Worm (Caenorhabditis elegans) whole organism, mixed stage, embryonic: ENCODE results near the gene pbs-6.

Experiments
- bed-3 ChIP-seq: fragments of 200-800 bp; sonication (Bioruptor generic); optimal IDR thresholded peaks from 3 replicates; lab custom pipeline; 2018; ENCODE audit warnings: mild to moderate bottlenecking, missing genetic modification characterization, moderate library complexity, missing compliant biosample characterization
- drap-1 ChIP-seq: fragments of 200-800 bp; sonication (Bioruptor generic); optimal IDR thresholded peaks from 3 replicates; lab custom pipeline; 2018; ENCODE audit warnings: mild to moderate bottlenecking, missing genetic modification characterization, missing compliant biosample characterization
- elt-3 ChIP-seq: fragments of 150-350 bp; optimal IDR thresholded peaks from 2 replicates; lab custom pipeline; 2014; ENCODE audit warnings: missing biosample characterization, missing genetic modification characterization
- hlh-1 ChIP-seq: fragments of 150-350 bp; optimal IDR thresholded peaks from 2 replicates; lab custom pipeline; 2014; ENCODE audit warnings: missing biosample characterization, missing genetic modification reagents, missing genetic modification characterization
- nhr-237 ChIP-seq: fragments of 150-350 bp; optimal IDR thresholded peaks from 2 replicates; lab custom pipeline; 2014; ENCODE audit warnings: missing biosample characterization, missing genetic modification characterization
- unc-120 ChIP-seq: sonication (generic microtip); optimal IDR thresholded peaks from 2 replicates; lab custom pipeline; 2017; ENCODE audit warnings: missing genetic modification characterization, missing compliant biosample characterization; ENCODE audit not compliant: poor library complexity, severe bottlenecking
- unc-62 ChIP-seq: fragments of 150-350 bp; optimal IDR thresholded peaks from 2 replicates; lab custom pipeline; 2014; ENCODE audit warnings: missing biosample characterization, missing genetic modification reagents, missing genetic modification characterization

- TF ChIP-seq elt-3 (tag; lab: Kevin White, UChicago) (no peak), unc-120 (tag; lab: Kevin White, UChicago) (no peak), drap-1 (GFP tag; lab: Kevin White, UChicago) (no peak), nhr-237 (tag; lab: Kevin White, UChicago) (no peak), unc-62 (GFP tag; lab: Kevin White, UChicago) (no peak), bed-3 (GFP tag; lab: Kevin White, UChicago) (no peak), hlh-1 (tag; lab: Kevin White, UChicago) (no peak)
Measured at ce11 chrIII:8242809-8243208, 1.1 kb downstream of the pbs-6 start, which contains the start of gene C02F5.12.
